Worm (Caenorhabditis elegans) whole organism, L4/young adult: Measurements from ENCODE around the gene vab-7.

ENCODE experiments used
- W03F9.2 ChIP-seq: fragments of 150-350 bp; optimal IDR thresholded peaks from 2 replicates; lab custom pipeline; 2014; ENCODE audit warnings: missing biosample characterization, missing genetic modification characterization
- dao-5 ChIP-seq: sonication (generic microtip); optimal IDR thresholded peaks from 2 replicates; lab custom pipeline; 2016; ENCODE audit warnings: missing genotype, missing genetic modification characterization, moderate library complexity, missing compliant biosample characterization
- him-1 ChIP-seq: sonication (generic microtip); optimal IDR thresholded peaks from 2 replicates; lab custom pipeline; 2016; ENCODE audit warnings: missing genotype, missing genetic modification reagents, missing genetic modification characterization, missing compliant biosample characterization

Gene vab-7

ce11 chrIII:10947155-10947554, 27.0 kb downstream of the vab-7 start, which contains the start of gene strd-1:
Gene strd-1 (plus strand): TSS chrIII:10947455.
- TF ChIP-seq dao-5 (tag; lab: Kevin White, UChicago) (no peak), W03F9.2 (tag; lab: Kevin White, UChicago) (no peak), him-1 (no peak)

DNA sequence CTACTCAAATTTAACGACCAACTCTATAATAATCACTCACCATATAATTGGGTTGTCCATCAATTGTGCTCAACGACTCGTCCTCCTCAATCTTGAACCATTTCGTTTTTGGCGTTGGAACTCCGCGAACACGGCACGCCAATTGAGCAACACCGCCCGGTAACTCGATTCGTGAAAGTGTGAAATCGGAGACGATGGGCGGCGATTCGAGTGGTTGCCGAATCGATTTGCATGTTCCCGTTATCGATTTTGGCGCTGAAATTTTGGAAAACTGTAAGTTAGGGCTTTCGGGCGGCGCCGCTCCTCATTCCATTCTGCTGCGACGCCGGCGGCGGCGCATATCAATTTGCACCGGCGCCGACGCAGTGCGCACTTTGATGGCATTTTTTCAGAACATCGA, 31.6 kb downstream of the vab-7 start:
- TF ChIP-seq W03F9.2 (tag; lab: Kevin White, UChicago) = no peak
- TF ChIP-seq dao-5 (tag; lab: Kevin White, UChicago) = no peak
- TF ChIP-seq him-1 = no peak

- no peak for TF ChIP-seq W03F9.2 (tag; lab: Kevin White, UChicago)
- no peak for TF ChIP-seq dao-5 (tag; lab: Kevin White, UChicago)
- TF ChIP-seq him-1 = no peak
These were observed 33.0 kb downstream of the vab-7 start, which contains the start of gene zig-5 for ce11 chrIII:10953160-10953559. Gene zig-5 (minus strand): TSS chrIII:10953508.

- TF ChIP-seq dao-5 (tag; lab: Kevin White, UChicago) (no peak), W03F9.2 (tag; lab: Kevin White, UChicago) (no peak), him-1 (no peak)
These were observed 37.1 kb downstream of the vab-7 start for ce11 chrIII:10957236-10957635.

ce11 chrIII:10957710-10958109, 37.6 kb downstream of the vab-7 start:
- no peak for TF ChIP-seq dao-5 (tag; lab: Kevin White, UChicago)
- no peak for TF ChIP-seq W03F9.2 (tag; lab: Kevin White, UChicago)
- TF ChIP-seq him-1 = no peak

- no peak for TF ChIP-seq him-1
- TF ChIP-seq W03F9.2 (tag; lab: Kevin White, UChicago) = no peak
- no peak for TF ChIP-seq dao-5 (tag; lab: Kevin White, UChicago)
These were observed 40.2 kb downstream of the vab-7 start for ce11 chrIII:10960387-10960786.

ce11 chrIII:10962910-10963309, 42.8 kb downstream of the vab-7 start:
- no peak for TF ChIP-seq dao-5 (tag; lab: Kevin White, UChicago)
- no peak for TF ChIP-seq him-1
- no peak for TF ChIP-seq W03F9.2 (tag; lab: Kevin White, UChicago)

DNA sequence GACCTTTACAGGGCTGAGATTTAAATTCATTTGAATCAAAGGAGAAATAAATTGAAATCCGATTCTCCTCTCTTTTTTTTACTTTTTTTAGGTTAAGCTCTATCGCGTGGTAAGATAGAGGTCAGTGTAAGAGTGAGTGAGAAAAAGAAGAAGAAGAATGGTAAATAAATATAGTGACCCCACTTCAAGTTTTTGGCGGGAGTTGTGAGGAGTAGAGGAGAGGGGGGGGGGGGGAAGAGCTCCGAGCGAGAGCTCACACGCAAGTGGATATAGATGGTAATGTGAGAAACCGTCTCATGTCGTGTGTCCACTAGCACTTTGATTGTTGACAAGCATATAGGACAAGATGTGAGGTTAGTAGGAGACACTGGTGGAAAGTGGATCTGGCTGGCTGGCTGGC, 46.9 kb downstream of the vab-7 start, which contains the start of gene W05B2.2:
W05B2.2 (minus strand) TSS at position 101 of the 400 bp plus-strand sequence.
- TF ChIP-seq him-1 = no peak
- no peak for TF ChIP-seq W03F9.2 (tag; lab: Kevin White, UChicago)
- TF ChIP-seq dao-5 (tag; lab: Kevin White, UChicago) = no peak

- TF ChIP-seq dao-5 (tag; lab: Kevin White, UChicago) = no peak
These were observed 49.5 kb downstream of the vab-7 start, which contains the start of gene dhc-4 for ce11 chrIII:10969644-10970043. Gene dhc-4 (plus strand): TSS chrIII:10969944.
